Worm (Caenorhabditis elegans) whole organism, late embryonic: ENCODE results near the gene C15H7.4.

Experiments
- F13H6.1 ChIP-seq: sonication (generic microtip); optimal IDR thresholded peaks from 2 replicates; lab custom pipeline; 2016; ENCODE audit warnings: missing genetic modification characterization, missing compliant biosample characterization
- fkh-10 ChIP-seq: fragments of 150-350 bp; optimal IDR thresholded peaks from 2 replicates; lab custom pipeline; 2014; ENCODE audit warnings: missing biosample characterization, missing genetic modification reagents, missing genetic modification characterization
- hlh-15 ChIP-seq: sonication (generic microtip); optimal IDR thresholded peaks from 2 replicates; lab custom pipeline; 2016; ENCODE audit warnings: missing genetic modification characterization, missing compliant biosample characterization
- pag-3 ChIP-seq: sonication (generic microtip); optimal IDR thresholded peaks from 2 replicates; lab custom pipeline; 2016; ENCODE audit warnings: missing compliant biosample characterization, missing genetic modification characterization, borderline replicate concordance
- pros-1 ChIP-seq: fragments of 150-350 bp; optimal IDR thresholded peaks from 2 replicates; lab custom pipeline; 2014; ENCODE audit warnings: missing biosample characterization, missing genetic modification reagents, missing genetic modification characterization
- sox-2 ChIP-seq: fragments of 200-800 bp; sonication (Bioruptor generic); IDR thresholded peaks from 2 replicates; pipeline ENCODE4 v1.3.6; 2022; ENCODE audit warnings: missing genetic modification reagents, missing genetic modification characterization, missing compliant biosample characterization

DNA sequence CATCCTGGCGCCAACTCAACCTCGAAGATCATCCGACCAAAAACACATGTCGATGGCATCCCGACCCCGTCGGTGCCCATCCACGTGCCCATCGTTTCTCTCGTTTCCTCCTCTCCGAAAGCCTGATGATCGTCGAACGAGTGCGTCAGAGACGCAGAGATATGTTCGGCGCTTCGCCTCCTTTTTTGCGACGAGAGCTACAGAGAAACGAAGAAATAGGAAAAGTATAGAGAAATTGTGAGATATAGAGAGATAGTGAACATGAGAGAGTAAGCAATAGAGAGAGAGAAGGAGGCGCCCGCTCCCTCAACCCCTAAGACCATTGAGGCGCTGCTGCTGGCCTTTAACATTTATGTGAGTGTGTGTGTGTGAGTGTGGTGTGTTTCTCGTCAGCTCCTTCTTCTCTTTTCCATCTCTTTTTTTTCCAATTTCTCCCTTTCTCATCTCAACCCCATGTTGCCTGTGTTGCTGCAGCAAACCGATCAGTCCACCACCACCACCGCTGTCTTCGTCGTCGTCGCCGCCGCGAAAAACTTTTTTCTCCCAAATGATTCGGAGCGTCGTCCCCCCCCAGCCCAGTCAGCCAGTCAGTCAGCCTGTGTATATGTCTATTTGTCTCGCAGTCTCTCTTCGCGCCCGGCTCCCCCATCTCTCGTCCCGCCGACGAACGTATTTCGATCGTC, 36.5 kb downstream of the C15H7.4 start, which contains the start of gene hlh-11:
- no peak for TF ChIP-seq pros-1 (tag; lab: Kevin White, UChicago)
- TF ChIP-seq fkh-10 (GFP tag; lab: Kevin White, UChicago): no peak
- no peak for TF ChIP-seq sox-2 (GFP tag; lab: Robert Waterston, UW)
- no peak for TF ChIP-seq hlh-15
- TF ChIP-seq pag-3: no peak
- peak; percentile 71 for TF ChIP-seq F13H6.1
